Worm (Caenorhabditis elegans): Measurements from ENCODE around the gene C13F10.1.

- TF ChIP-seq unc-120 (tag; optimal IDR thresholded peaks at IDR 0.05; ENCODE audit: poor library complexity, severe bottlenecking) (no peak), elt-1 (tag; optimal IDR thresholded peaks at IDR 0.05; ENCODE audit: borderline replicate concordance, insufficient read depth) (no peak), nhr-76 (tag; optimal IDR thresholded peaks at IDR 0.05) (no peak), elt-3 (tag; optimal IDR thresholded peaks at IDR 0.05) (no peak)
Measured at ce11 chrV:7187295-7187694, 36.6 kb upstream of the C13F10.1 start.
